Worm (Caenorhabditis elegans) whole organism, L4/young adult: Measurements from ENCODE around the gene nspa-8.

Source experiments
- W03F9.2 ChIP-seq: fragments of 150-350 bp; optimal IDR thresholded peaks from 2 replicates; lab custom pipeline; 2014; ENCODE audit warnings: missing biosample characterization, missing genetic modification characterization
- dao-5 ChIP-seq: sonication (generic microtip); optimal IDR thresholded peaks from 2 replicates; lab custom pipeline; 2016; ENCODE audit warnings: missing genotype, missing genetic modification characterization, moderate library complexity, missing compliant biosample characterization
- him-1 ChIP-seq: sonication (generic microtip); optimal IDR thresholded peaks from 2 replicates; lab custom pipeline; 2016; ENCODE audit warnings: missing genotype, missing genetic modification reagents, missing genetic modification characterization, missing compliant biosample characterization

- TF ChIP-seq him-1 (tag; lab: Kevin White, UChicago) (no peak), dao-5 (tag; lab: Kevin White, UChicago) (no peak), W03F9.2 (no peak)
Measured at ce11 chrV:14868181-14868580, 41.3 kb upstream of the nspa-8 start, which contains the start of gene gcy-14.
